Fruit fly (Drosophila melanogaster) whole organism, wandering third instar larva: Measurements from ENCODE around the gene CG15382.
A peak's percentile ranks its signal among the peaks of the same experiment; 100 is the strongest.

Source experiments
- Abd-B ChIP-seq: fragments of >200 bp; optimal IDR thresholded peaks from 2 replicates; lab custom pipeline; 2017; ENCODE audit warnings: missing biosample characterization, missing genetic modification characterization
- CG32264 ChIP-seq: fragments of 200-800 bp; sonication (Bioruptor generic); optimal IDR thresholded peaks from 2 replicates; lab custom pipeline; 2016; ENCODE audit warnings: missing biosample characterization, missing genetic modification characterization
- CG9705 ChIP-seq: fragments of 200-800 bp; sonication (Bioruptor generic); optimal IDR thresholded peaks from 2 replicates; lab custom pipeline; 2018; ENCODE audit warnings: missing biosample characterization, mild to moderate bottlenecking, missing genetic modification characterization
- CrebA ChIP-seq: fragments of 200-800 bp; sonication (Bioruptor generic); optimal IDR thresholded peaks from 2 replicates; lab custom pipeline; 2016; ENCODE audit warnings: missing biosample characterization, mild to moderate bottlenecking, missing genetic modification characterization, borderline replicate concordance
- Dfd ChIP-seq: fragments of >200 bp; optimal IDR thresholded peaks from 2 replicates; lab custom pipeline; 2017; ENCODE audit warnings: missing biosample characterization, missing genetic modification characterization
- Dif ChIP-seq: fragments of 200-275, 200-300 bp; sonication (Bioruptor generic); optimal IDR thresholded peaks from 2 replicates; lab custom pipeline; 2018; ENCODE audit warnings: missing biosample characterization, missing genetic modification characterization; ENCODE audit not compliant: partially characterized antibody
- GATAd ChIP-seq: sonication (Bioruptor generic); optimal IDR thresholded peaks from 2 replicates; lab custom pipeline; 2016; ENCODE audit warnings: missing biosample characterization, missing genetic modification characterization
- HLH106 ChIP-seq: fragments of 200-800 bp; optimal IDR thresholded peaks from 3 replicates; lab custom pipeline; 2019; ENCODE audit warnings: missing biosample characterization, mild to moderate bottlenecking, missing genetic modification characterization, moderate library complexity
- Hnf4 ChIP-seq: fragments of 200-800 bp; sonication (Bioruptor generic); optimal IDR thresholded peaks from 2 replicates; lab custom pipeline; 2016; ENCODE audit warnings: missing biosample characterization, mild to moderate bottlenecking, missing genetic modification characterization
- Hr78 ChIP-seq: fragments of >200 bp; optimal IDR thresholded peaks from 2 replicates; lab custom pipeline; 2017; ENCODE audit warnings: missing biosample characterization, missing genetic modification characterization
- Hr83 ChIP-seq: fragments of 200-300 bp; sonication (Bioruptor generic); optimal IDR thresholded peaks from 2 replicates; lab custom pipeline; 2016; ENCODE audit warnings: missing biosample characterization, mild to moderate bottlenecking, missing genetic modification characterization, moderate library complexity; ENCODE audit not compliant: poor library complexity, severe bottlenecking
- Jra ChIP-seq: sonication (Bioruptor generic); optimal IDR thresholded peaks from 2 replicates; lab custom pipeline; 2016; ENCODE audit warnings: missing biosample characterization, missing genetic modification characterization
- Mio ChIP-seq: sonication (Bioruptor generic); optimal IDR thresholded peaks from 2 replicates; lab custom pipeline; 2016; ENCODE audit warnings: missing biosample characterization, missing genetic modification characterization
- Myc ChIP-seq: fragments of >200 bp; optimal IDR thresholded peaks from 2 replicates; lab custom pipeline; 2017
- N ChIP-seq: fragments of >200 bp; optimal IDR thresholded peaks from 2 replicates; lab custom pipeline; 2018; ENCODE audit warnings: missing biosample characterization, missing external identifiers, missing genetic modification characterization
- OdsH ChIP-seq: fragments of 200-800 bp; sonication (Bioruptor generic); optimal IDR thresholded peaks from 2 replicates; lab custom pipeline; 2016; ENCODE audit warnings: missing biosample characterization, mild to moderate bottlenecking, missing genetic modification characterization
- Rel ChIP-seq, 2 experiments: fragments of 200-800 bp; sonication (Bioruptor generic) in 1 of 2; optimal IDR thresholded peaks; 2 replicates in 1 of 2; 3 replicates in 1 of 2; lab custom pipeline; 2016 to 2019; ENCODE audit warnings: mild to moderate bottlenecking in 2 of 2, missing biosample characterization in 2 of 2, missing genetic modification characterization in 2 of 2, moderate library complexity in 1 of 2
- Sp1 ChIP-seq: fragments of 200-800 bp; sonication (Bioruptor generic); optimal IDR thresholded peaks from 3 replicates; lab custom pipeline; 2019; ENCODE audit warnings: missing biosample characterization, mild to moderate bottlenecking, missing genetic modification characterization, moderate library complexity
- Vsx2 ChIP-seq: fragments of 200-300, 225-300 bp; sonication (Bioruptor generic); optimal IDR thresholded peaks from 2 replicates; lab custom pipeline; 2018; ENCODE audit warnings: missing biosample characterization, missing genetic modification characterization; ENCODE audit not compliant: partially characterized antibody
- br ChIP-seq: fragments of 200-800 bp; sonication (Bioruptor generic); optimal IDR thresholded peaks from 2 replicates; lab custom pipeline; 2016; ENCODE audit warnings: missing biosample characterization, missing genetic modification characterization
- brk ChIP-seq: fragments of 200-800 bp; sonication (Bioruptor generic); optimal IDR thresholded peaks from 2 replicates; lab custom pipeline; 2016; ENCODE audit warnings: missing biosample characterization, mild to moderate bottlenecking, missing genetic modification characterization
- dl ChIP-seq, 2 experiments: fragments of 175-275, 200-275 bp in 1 of 2; fragments of 200-275 bp in 1 of 2; sonication (Bioruptor generic); optimal IDR thresholded peaks; lab custom pipeline; 2018; ENCODE audit warnings: mild to moderate bottlenecking in 2 of 2, missing biosample characterization in 2 of 2, missing genetic modification characterization in 2 of 2, moderate library complexity in 2 of 2; ENCODE audit not compliant: partially characterized antibody in 2 of 2, insufficient read depth in 1 of 2
- dmrt93B ChIP-seq: fragments of 200-800 bp; sonication (Bioruptor generic); optimal IDR thresholded peaks from 2 replicates; lab custom pipeline; 2018; ENCODE audit warnings: missing biosample characterization, mild to moderate bottlenecking, missing genetic modification characterization
- dsf ChIP-seq: sonication (Bioruptor generic); optimal IDR thresholded peaks from 2 replicates; lab custom pipeline; 2016; ENCODE audit warnings: missing biosample characterization, missing genetic modification characterization, borderline replicate concordance
- ey ChIP-seq: fragments of 200-800 bp; sonication (Bioruptor generic); optimal IDR thresholded peaks from 2 replicates; lab custom pipeline; 2016; ENCODE audit warnings: missing biosample characterization, missing genetic modification characterization
- foxo ChIP-seq, 2 experiments: fragments of 200-800 bp; sonication (Bioruptor generic); optimal IDR thresholded peaks; 2 replicates in 1 of 2; 3 replicates in 1 of 2; lab custom pipeline; 2016 to 2017; ENCODE audit warnings: missing biosample characterization in 2 of 2, missing genetic modification characterization in 2 of 2
- fru ChIP-seq: fragments of 200-800 bp; sonication (Bioruptor generic); optimal IDR thresholded peaks from 3 replicates; lab custom pipeline; 2016; ENCODE audit warnings: missing biosample characterization, mild to moderate bottlenecking, missing genetic modification characterization
- h ChIP-seq: fragments of 200-800 bp; sonication (Bioruptor generic); optimal IDR thresholded peaks from 3 replicates; lab custom pipeline; 2016; ENCODE audit warnings: missing biosample characterization, mild to moderate bottlenecking, missing genetic modification characterization
- jim ChIP-seq: fragments of 175-275, 200-325 bp; sonication (Bioruptor generic); optimal IDR thresholded peaks from 2 replicates; lab custom pipeline; 2016; ENCODE audit warnings: missing biosample characterization, mild to moderate bottlenecking, missing genetic modification characterization
- lola ChIP-seq: fragments of >200 bp; optimal IDR thresholded peaks from 2 replicates; lab custom pipeline; 2017; ENCODE audit warnings: missing biosample characterization, missing genetic modification characterization
- pan ChIP-seq: fragments of >200 bp; optimal IDR thresholded peaks from 2 replicates; lab custom pipeline; 2017
- psq ChIP-seq: fragments of 200-800 bp; sonication (Bioruptor generic); optimal IDR thresholded peaks from 3 replicates; lab custom pipeline; 2017; ENCODE audit warnings: missing biosample characterization, mild to moderate bottlenecking, missing genetic modification characterization, moderate library complexity
- rgr ChIP-seq: fragments of 200-800 bp; sonication (Bioruptor generic); optimal IDR thresholded peaks from 3 replicates; lab custom pipeline; 2016; ENCODE audit warnings: missing biosample characterization, mild to moderate bottlenecking, missing genetic modification characterization
- sage ChIP-seq: fragments of 200-800 bp; sonication (Bioruptor generic); optimal IDR thresholded peaks from 2 replicates; lab custom pipeline; 2016; ENCODE audit warnings: missing biosample characterization, mild to moderate bottlenecking, missing genetic modification characterization
- sv ChIP-seq: fragments of 200-800 bp; sonication (Bioruptor generic); optimal IDR thresholded peaks from 3 replicates; lab custom pipeline; 2016; ENCODE audit warnings: missing biosample characterization, missing genetic modification characterization
- tai ChIP-seq: sonication (Bioruptor generic); optimal IDR thresholded peaks from 2 replicates; lab custom pipeline; 2016; ENCODE audit warnings: missing biosample characterization, missing genetic modification characterization
- usp ChIP-seq: fragments of >200 bp; optimal IDR thresholded peaks from 2 replicates; lab custom pipeline; 2017; ENCODE audit warnings: missing biosample characterization, missing genetic modification characterization
- woc ChIP-seq: sonication (Bioruptor generic); optimal IDR thresholded peaks from 2 replicates; lab custom pipeline; 2016; ENCODE audit warnings: missing biosample characterization, mild to moderate bottlenecking, missing genetic modification characterization

Gene CG15382

DNA sequence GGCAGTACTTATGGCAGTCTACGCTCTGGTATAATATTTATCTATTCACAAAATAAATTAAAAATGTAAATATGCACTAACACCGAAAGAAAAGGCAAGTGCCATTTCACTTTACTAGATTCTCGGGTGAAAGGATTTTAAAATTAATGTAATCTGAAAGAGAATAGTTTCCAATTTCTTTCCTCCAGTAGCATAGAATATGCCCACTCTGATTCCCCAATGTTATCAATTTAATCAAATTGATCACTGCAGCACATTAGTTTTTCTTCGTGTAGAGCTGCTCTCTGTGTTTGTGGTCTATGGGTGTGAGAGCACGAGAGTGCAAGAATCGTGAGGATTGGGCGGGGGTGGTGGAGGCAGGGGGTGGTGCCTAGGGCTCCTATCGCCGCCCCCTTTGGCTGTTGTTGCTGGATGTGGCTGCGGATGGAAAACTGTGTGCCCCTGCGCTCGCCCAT, 45.6 kb downstream of the CG15382 start:
- TF ChIP-seq brk (GFP tag; lab: Kevin White, UChicago): peak; percentile 47
- TF ChIP-seq GATAd: no peak
- TF ChIP-seq CrebA (GFP tag; lab: Kevin White, UChicago): peak; percentile 7
- peak; percentile 85 for TF ChIP-seq h (GFP tag; lab: Kevin White, UChicago)
- no peak for TF ChIP-seq Myc (lab: Kevin White, UChicago)
- TF ChIP-seq usp (GFP tag; lab: Kevin White, UChicago): no peak
- TF ChIP-seq OdsH (GFP tag; lab: Kevin White, UChicago): peak; percentile 73
- no peak for TF ChIP-seq pan (lab: Kevin White, UChicago)
- peak; percentile 78 for TF ChIP-seq Sp1 (GFP tag; lab: Kevin White, UChicago)
- TF ChIP-seq fru: peak; percentile 76
- no peak for TF ChIP-seq N (GFP tag; lab: Kevin White, UChicago)
- TF ChIP-seq rgr (GFP tag; lab: Kevin White, UChicago): peak; percentile 78
- TF ChIP-seq Dfd: no peak
- TF ChIP-seq psq: peak; percentile 48
- no peak for TF ChIP-seq Dif (GFP tag; lab: Kevin White, UChicago)
- peak; percentile 25 for TF ChIP-seq CG9705
- peak; percentile 65 for TF ChIP-seq Hnf4 (GFP tag; lab: Kevin White, UChicago)
- TF ChIP-seq Jra (GFP tag; lab: Kevin White, UChicago): no peak
- TF ChIP-seq CG32264: peak; percentile 72
- TF ChIP-seq jim (GFP tag; lab: Kevin White, UChicago): no peak
- no peak for TF ChIP-seq Mio (GFP tag; lab: Kevin White, UChicago)
- TF ChIP-seq Abd-B: no peak
- TF ChIP-seq dmrt93B (GFP tag; lab: Kevin White, UChicago): peak; percentile 58
- no peak for TF ChIP-seq Hr83 (GFP tag; lab: Kevin White, UChicago)
- no peak for TF ChIP-seq Vsx2
- TF ChIP-seq dl (GFP tag; optimal IDR thresholded peaks at IDR 0.05; lab: Kevin White, UChicago; ENCODE audit: insufficient read depth in 1 of 2, partially characterized antibody in 2 of 2): no peak
- peak; percentile 76 for TF ChIP-seq br
- no peak for TF ChIP-seq lola
- no peak for TF ChIP-seq dsf (GFP tag; lab: Kevin White, UChicago)
- TF ChIP-seq ey (GFP tag; lab: Kevin White, UChicago): peak; percentile 78
- peak; percentile 64 for TF ChIP-seq sv
- TF ChIP-seq woc (GFP tag; lab: Kevin White, UChicago): peak; percentile 24
- TF ChIP-seq HLH106 (tag; lab: Kevin White, UChicago): peak; percentile 74
- no peak for TF ChIP-seq Rel (GFP tag; optimal IDR thresholded peaks at IDR 0.05; lab: Kevin White, UChicago)
- TF ChIP-seq Rel (tag; optimal IDR thresholded peaks at IDR 0.05; lab: Kevin White, UChicago): no peak
- TF ChIP-seq tai (GFP tag; lab: Kevin White, UChicago): peak; percentile 51
- peak in 1 of 2 experiments; percentile 82 for TF ChIP-seq foxo (GFP tag; optimal IDR thresholded peaks at IDR 0.05; lab: Kevin White, UChicago)
- TF ChIP-seq Hr78: no peak
- TF ChIP-seq sage: peak; percentile 61

DNA sequence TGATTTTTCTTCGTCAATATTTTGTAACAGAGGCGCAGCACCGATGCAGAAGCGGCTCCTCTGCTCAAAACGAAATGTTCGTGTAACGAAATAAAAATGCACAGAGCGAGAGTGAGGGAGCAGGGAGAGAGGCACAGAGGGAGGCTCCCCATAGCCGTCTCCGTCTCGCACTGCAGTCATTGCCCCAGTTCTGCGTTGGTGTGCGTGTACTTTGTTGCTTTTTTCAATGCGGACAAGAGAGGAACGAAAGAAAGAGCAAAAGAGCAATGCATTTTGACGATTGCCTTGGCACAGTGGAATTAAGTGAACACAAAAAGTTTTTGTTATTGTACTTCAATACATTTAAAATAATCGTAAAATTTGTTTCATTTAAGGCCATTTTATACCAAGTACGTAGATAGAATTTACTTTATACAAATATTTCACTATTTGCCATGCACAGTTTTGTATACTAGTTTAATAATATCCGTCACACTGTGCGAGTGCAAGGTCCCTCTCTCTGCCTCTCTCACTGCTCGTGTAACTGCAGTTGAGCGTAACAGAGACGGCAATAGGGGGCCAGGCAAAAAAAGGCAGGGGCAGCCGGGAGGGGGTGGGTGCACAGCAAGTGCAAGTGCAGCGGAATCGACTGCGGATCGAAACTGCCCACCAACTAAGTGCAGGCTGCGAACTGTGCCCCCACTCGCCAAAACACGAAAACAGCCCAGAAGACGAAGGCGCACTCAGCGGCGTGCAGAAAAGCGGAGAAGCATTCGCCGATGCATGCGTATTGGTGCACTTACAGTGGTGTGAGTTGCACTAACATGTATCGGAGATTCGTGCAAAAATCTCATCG, 46.7 kb downstream of the CG15382 start:
- TF ChIP-seq usp (GFP tag; lab: Kevin White, UChicago): no peak
- TF ChIP-seq Vsx2: peak; percentile 87
- no peak for TF ChIP-seq Myc (lab: Kevin White, UChicago)
- peak; percentile 97 for TF ChIP-seq CrebA (GFP tag; lab: Kevin White, UChicago)
- TF ChIP-seq psq: peak; percentile 99
- peak; percentile 99 for TF ChIP-seq CG32264
- peak; percentile 24 for TF ChIP-seq N (GFP tag; lab: Kevin White, UChicago)
- TF ChIP-seq Hr83 (GFP tag; lab: Kevin White, UChicago): peak; percentile 84
- TF ChIP-seq sv: peak; percentile 97
- TF ChIP-seq HLH106 (tag; lab: Kevin White, UChicago): peak; percentile 100
- TF ChIP-seq foxo (GFP tag; optimal IDR thresholded peaks at IDR 0.05; lab: Kevin White, UChicago): peak; percentile 98 to 100
- peak; percentile 100 for TF ChIP-seq h (GFP tag; lab: Kevin White, UChicago)
- peak; percentile 94 for TF ChIP-seq Mio (GFP tag; lab: Kevin White, UChicago)
- TF ChIP-seq rgr (GFP tag; lab: Kevin White, UChicago): peak; percentile 100
- peak; percentile 54 for TF ChIP-seq jim (GFP tag; lab: Kevin White, UChicago)
- peak; percentile 99 for TF ChIP-seq brk (GFP tag; lab: Kevin White, UChicago)
- TF ChIP-seq woc (GFP tag; lab: Kevin White, UChicago): peak; percentile 100
- TF ChIP-seq dl (GFP tag; optimal IDR thresholded peaks at IDR 0.05; lab: Kevin White, UChicago; ENCODE audit: insufficient read depth in 1 of 2, partially characterized antibody in 2 of 2): peak; percentile 74 to 82
- no peak for TF ChIP-seq GATAd
- TF ChIP-seq Sp1 (GFP tag; lab: Kevin White, UChicago): peak; percentile 100
- peak; percentile 99 for TF ChIP-seq Jra (GFP tag; lab: Kevin White, UChicago)
- TF ChIP-seq Rel (GFP tag; optimal IDR thresholded peaks at IDR 0.05; lab: Kevin White, UChicago): peak; percentile 100
- TF ChIP-seq Rel (tag; optimal IDR thresholded peaks at IDR 0.05; lab: Kevin White, UChicago): peak; percentile 64
- TF ChIP-seq pan (lab: Kevin White, UChicago): no peak
- peak; percentile 98 for TF ChIP-seq dsf (GFP tag; lab: Kevin White, UChicago)
- peak; percentile 1 for TF ChIP-seq Abd-B
- TF ChIP-seq ey (GFP tag; lab: Kevin White, UChicago): peak; percentile 100
- TF ChIP-seq fru: peak; percentile 100
- no peak for TF ChIP-seq Hr78
- TF ChIP-seq tai (GFP tag; lab: Kevin White, UChicago): peak; percentile 99
- TF ChIP-seq lola: no peak
- TF ChIP-seq sage: peak; percentile 99
- peak; percentile 87 for TF ChIP-seq Dif (GFP tag; lab: Kevin White, UChicago)
- TF ChIP-seq Hnf4 (GFP tag; lab: Kevin White, UChicago): peak; percentile 100
- TF ChIP-seq CG9705: peak; percentile 98
- no peak for TF ChIP-seq Dfd
- peak; percentile 100 for TF ChIP-seq br
- peak; percentile 100 for TF ChIP-seq OdsH (GFP tag; lab: Kevin White, UChicago)
- TF ChIP-seq dmrt93B (GFP tag; lab: Kevin White, UChicago): peak; percentile 99
